Worm (Caenorhabditis elegans) whole organism, late embryonic: ENCODE measurements around the gene Y69A2AR.25.

Source experiments
- C38D4.7 ChIP-seq: fragments of 200-800 bp; sonication (Bioruptor generic); optimal IDR thresholded peaks from 2 replicates; lab custom pipeline; 2018; ENCODE audit warnings: mild to moderate bottlenecking, missing genetic modification characterization, moderate library complexity, missing compliant biosample characterization
- ceh-18 ChIP-seq: sonication (generic microtip); optimal IDR thresholded peaks from 2 replicates; lab custom pipeline; 2016; ENCODE audit warnings: missing genetic modification characterization, missing compliant biosample characterization
- ceh-45 ChIP-seq: fragments of 200-800 bp; sonication (Bioruptor generic); IDR thresholded peaks from 2 replicates; pipeline ENCODE4 v1.3.6; 2022; ENCODE audit warnings: missing genetic modification reagents, missing genetic modification characterization, missing compliant biosample characterization
- ceh-48 ChIP-seq: sonication (generic microtip); optimal IDR thresholded peaks from 2 replicates; lab custom pipeline; 2016; ENCODE audit warnings: missing genetic modification characterization, inconsistent platforms, missing compliant biosample characterization
- dmd-4 ChIP-seq: sonication (generic microtip); optimal IDR thresholded peaks from 2 replicates; lab custom pipeline; 2016; ENCODE audit warnings: borderline replicate concordance, missing genetic modification characterization, missing compliant biosample characterization
- eyg-1 ChIP-seq: sonication (generic microtip); optimal IDR thresholded peaks from 2 replicates; lab custom pipeline; 2016; ENCODE audit warnings: missing genotype, missing genetic modification characterization, missing compliant biosample characterization
- fkh-10 ChIP-seq: fragments of 150-350 bp; optimal IDR thresholded peaks from 2 replicates; lab custom pipeline; 2014; ENCODE audit warnings: missing biosample characterization, missing genetic modification reagents, missing genetic modification characterization
- hlh-30 ChIP-seq: sonication (generic microtip); optimal IDR thresholded peaks from 2 replicates; lab custom pipeline; 2017; ENCODE audit warnings: antibody characterized with exemption, missing genetic modification characterization, missing compliant biosample characterization; ENCODE audit not compliant: insufficient read depth
- hlh-8 ChIP-seq: sonication (generic microtip); optimal IDR thresholded peaks from 2 replicates; lab custom pipeline; 2016; ENCODE audit warnings: missing genotype, missing genetic modification characterization, missing compliant biosample characterization
- nfya-1 ChIP-seq: sonication (generic microtip); optimal IDR thresholded peaks from 2 replicates; lab custom pipeline; 2017; ENCODE audit warnings: missing genetic modification characterization, mild to moderate bottlenecking, missing compliant biosample characterization, antibody characterized with exemption, moderate library complexity
- nhr-232 ChIP-seq: sonication (generic microtip); optimal IDR thresholded peaks from 2 replicates; lab custom pipeline; 2016; ENCODE audit warnings: missing genetic modification characterization, missing compliant biosample characterization
- odd-2 ChIP-seq: sonication (generic microtip); optimal IDR thresholded peaks from 2 replicates; lab custom pipeline; 2017; ENCODE audit warnings: antibody characterized with exemption, mild to moderate bottlenecking, missing genetic modification characterization, missing compliant biosample characterization
- pat-9 ChIP-seq: fragments of 200-800 bp; sonication (Bioruptor generic); optimal IDR thresholded peaks from 2 replicates; lab custom pipeline; 2018; ENCODE audit warnings: mild to moderate bottlenecking, missing genetic modification characterization, moderate library complexity, missing compliant biosample characterization
- rnt-1 ChIP-seq: sonication (generic microtip); optimal IDR thresholded peaks from 2 replicates; lab custom pipeline; 2016; ENCODE audit warnings: missing genetic modification characterization, missing compliant biosample characterization

DNA sequence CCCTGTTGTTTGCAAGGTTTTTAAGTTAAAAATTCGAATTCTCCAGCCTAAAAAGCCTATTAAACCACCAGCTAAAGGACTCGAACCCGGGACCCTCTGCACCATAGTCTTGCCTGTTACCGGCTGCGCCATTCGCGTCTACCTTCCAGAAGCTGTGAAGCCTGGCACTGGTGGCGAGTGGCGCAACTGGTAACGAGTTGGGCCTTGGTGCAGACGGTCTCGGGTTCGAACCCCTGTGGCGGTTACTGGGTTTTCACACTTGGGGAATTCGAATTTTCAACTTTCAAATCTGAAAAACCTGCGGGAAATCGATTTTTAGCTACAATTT, 34.7 kb upstream of the Y69A2AR.25 start:
- TF ChIP-seq ceh-18 (tag; lab: Kevin White, UChicago) (no peak), odd-2 (tag; lab: Kevin White, UChicago) (no peak), pat-9 (tag; lab: Kevin White, UChicago) (no peak), eyg-1 (tag; lab: Kevin White, UChicago) (no peak), ceh-45 (no peak), ceh-48 (tag; lab: Kevin White, UChicago) (no peak), dmd-4 (no peak), fkh-10 (GFP tag; lab: Kevin White, UChicago) (no peak), hlh-30 (no peak), hlh-8 (no peak), C38D4.7 (GFP tag; lab: Kevin White, UChicago) (no peak), nfya-1 (no peak), rnt-1 (tag; lab: Kevin White, UChicago) (no peak), nhr-232 (tag; lab: Kevin White, UChicago) (no peak)
